Worm (Caenorhabditis elegans) whole organism, early embryonic: ENCODE data around the gene mlcd-1.

Experiments used
- B0310.2 ChIP-seq: sonication (generic microtip); optimal IDR thresholded peaks from 2 replicates; lab custom pipeline; 2016; ENCODE audit warnings: mild to moderate bottlenecking, missing genetic modification characterization, missing compliant biosample characterization
- F13C5.2 ChIP-seq: sonication (generic microtip); optimal IDR thresholded peaks from 2 replicates; lab custom pipeline; 2017; ENCODE audit warnings: mild to moderate bottlenecking, missing genetic modification characterization, inconsistent platforms, missing compliant biosample characterization
- aly-1 ChIP-seq: sonication (generic microtip); optimal IDR thresholded peaks from 2 replicates; lab custom pipeline; 2016; ENCODE audit warnings: missing genetic modification characterization, missing compliant biosample characterization
- ama-1 ChIP-seq: fragments of 150-350 bp; optimal IDR thresholded peaks from 2 replicates; lab custom pipeline; 2014
- ceh-13 ChIP-seq: fragments of 200-800 bp; sonication (Bioruptor generic); optimal IDR thresholded peaks from 2 replicates; lab custom pipeline; 2018; ENCODE audit warnings: mild to moderate bottlenecking, missing genetic modification characterization, missing compliant biosample characterization
- ceh-36 ChIP-seq: sonication (generic microtip); optimal IDR thresholded peaks from 2 replicates; lab custom pipeline; 2016; ENCODE audit warnings: missing genetic modification characterization, inconsistent platforms, missing compliant biosample characterization
- ets-7 ChIP-seq: sonication (generic microtip); optimal IDR thresholded peaks from 2 replicates; lab custom pipeline; 2016; ENCODE audit warnings: missing genotype, missing genetic modification characterization, missing compliant biosample characterization
- flt-1 ChIP-seq: fragments of 200-800 bp; sonication (Bioruptor generic); IDR thresholded peaks from 2 replicates; pipeline ENCODE4 v1.3.6; 2022; ENCODE audit warnings: missing genetic modification characterization, missing compliant biosample characterization
- hmbx-1 ChIP-seq: sonication (generic microtip); optimal IDR thresholded peaks from 2 replicates; lab custom pipeline; 2016; ENCODE audit warnings: mild to moderate bottlenecking, missing genetic modification characterization, missing compliant biosample characterization
- hmg-4 ChIP-seq: fragments of 200-800 bp; sonication (Bioruptor generic); optimal IDR thresholded peaks from 2 replicates; lab custom pipeline; 2018; ENCODE audit warnings: mild to moderate bottlenecking, missing genetic modification characterization, missing compliant biosample characterization
- hnd-1 ChIP-seq: sonication (generic microtip); optimal IDR thresholded peaks from 2 replicates; lab custom pipeline; 2016; ENCODE audit warnings: missing genetic modification characterization, missing compliant biosample characterization
- pes-1 ChIP-seq: fragments of 200-800 bp; sonication (Bioruptor generic); IDR thresholded peaks from 2 replicates; pipeline ENCODE4 v1.3.6; 2022; ENCODE audit warnings: missing genetic modification reagents, missing genetic modification characterization, missing compliant biosample characterization
- scrt-1 ChIP-seq: fragments of 200-800 bp; sonication (Bioruptor generic); IDR thresholded peaks from 2 replicates; pipeline ENCODE4 v1.3.6; 2022; ENCODE audit warnings: missing genetic modification characterization, missing compliant biosample characterization
- sea-1 ChIP-seq: fragments of 200-800 bp; sonication (Bioruptor generic); conservative IDR thresholded peaks from 2 replicates; pipeline ENCODE4 v1.3.6; 2022; ENCODE audit warnings: missing genetic modification characterization, missing compliant biosample characterization
- tbx-11 ChIP-seq: fragments of 200-800 bp; sonication (Bioruptor generic); IDR thresholded peaks from 2 replicates; pipeline ENCODE4 v1.3.6; 2022; ENCODE audit warnings: missing genetic modification characterization, missing compliant biosample characterization
- tbx-37 ChIP-seq: fragments of 200-800 bp; sonication (Bioruptor generic); conservative IDR thresholded peaks from 2 replicates; pipeline ENCODE4 v1.3.6; 2022; ENCODE audit warnings: missing genetic modification reagents, missing genetic modification characterization, missing compliant biosample characterization
- tra-4 ChIP-seq: sonication (generic microtip); optimal IDR thresholded peaks from 2 replicates; lab custom pipeline; 2017; ENCODE audit warnings: missing genetic modification characterization, missing compliant biosample characterization

mlcd-1 gene

DNA sequence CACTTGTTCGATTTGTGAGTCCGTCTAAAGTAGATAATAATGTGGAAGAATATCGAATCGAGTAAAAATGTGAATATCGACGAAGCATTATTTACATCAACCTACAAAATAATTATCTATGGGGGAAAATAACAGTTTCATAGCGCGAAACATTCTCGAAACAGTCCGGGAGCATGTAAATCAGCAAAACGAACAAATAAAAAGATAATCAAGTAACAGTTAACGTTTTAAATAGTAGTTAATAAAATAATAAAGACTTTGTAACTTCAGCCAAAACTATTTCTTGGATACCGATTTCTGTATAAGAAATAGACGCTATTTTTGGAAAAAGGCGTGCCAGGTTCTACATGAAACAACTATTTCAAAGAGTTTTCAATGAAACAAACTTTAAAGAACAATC lies at the start of gene mlcd-1:
Gene mlcd-1, minus strand, starts transcription at position 101 of the 400 bp plus-strand sequence.
- TF ChIP-seq ama-1 (lab: Kevin White, UChicago) (no peak), aly-1 (tag; lab: Kevin White, UChicago) (no peak), hnd-1 (no peak), ceh-13 (GFP tag; lab: Kevin White, UChicago) (no peak), ceh-36 (no peak)

DNA sequence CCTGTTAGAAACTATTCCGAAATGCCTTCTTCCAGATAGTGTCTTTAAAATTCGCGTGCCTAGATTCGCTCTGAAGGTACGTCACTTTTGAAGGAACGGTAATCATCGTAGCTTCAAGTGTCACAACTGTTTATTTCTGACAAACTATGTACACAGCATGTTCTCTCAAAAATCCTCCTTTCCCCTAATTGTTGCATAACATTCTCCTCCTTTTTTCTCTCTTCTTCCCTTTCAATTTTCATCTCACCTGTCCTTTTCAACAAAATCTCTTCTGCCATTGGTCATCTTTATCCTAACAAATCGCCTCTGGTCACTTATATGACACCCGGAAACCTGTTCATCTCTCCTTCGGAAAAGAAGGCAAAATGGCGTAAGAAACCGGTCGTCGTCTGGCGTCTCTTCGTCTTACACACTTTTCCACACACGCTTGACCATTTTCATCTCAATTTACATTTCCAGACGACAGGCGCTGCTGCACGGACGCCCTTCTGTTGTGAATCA lies 48.2 kb upstream of the mlcd-1 start, which contains the start of gene lips-3:
Gene lips-3, plus strand, starts transcription at position 458 of the 501 bp plus-strand sequence.
- TF ChIP-seq tbx-11 (no peak), hmg-4 (GFP tag; lab: Kevin White, UChicago) (no peak), ets-7 (tag; lab: Kevin White, UChicago) (no peak), aly-1 (tag; lab: Kevin White, UChicago) (no peak), hmbx-1 (tag; lab: Kevin White, UChicago) (no peak), hnd-1 (no peak), tra-4 (tag; lab: Kevin White, UChicago) (no peak), flt-1 (no peak), sea-1 (GFP tag; lab: Robert Waterston, UW) (no peak), F13C5.2 (no peak), ama-1 (lab: Kevin White, UChicago) (no peak), tbx-37 (GFP tag; lab: Robert Waterston, UW) (no peak), pes-1 (GFP tag; lab: Robert Waterston, UW) (no peak), B0310.2 (tag; lab: Kevin White, UChicago) (no peak), ceh-36 (no peak), ceh-13 (GFP tag; lab: Kevin White, UChicago) (no peak), scrt-1 (no peak)

DNA sequence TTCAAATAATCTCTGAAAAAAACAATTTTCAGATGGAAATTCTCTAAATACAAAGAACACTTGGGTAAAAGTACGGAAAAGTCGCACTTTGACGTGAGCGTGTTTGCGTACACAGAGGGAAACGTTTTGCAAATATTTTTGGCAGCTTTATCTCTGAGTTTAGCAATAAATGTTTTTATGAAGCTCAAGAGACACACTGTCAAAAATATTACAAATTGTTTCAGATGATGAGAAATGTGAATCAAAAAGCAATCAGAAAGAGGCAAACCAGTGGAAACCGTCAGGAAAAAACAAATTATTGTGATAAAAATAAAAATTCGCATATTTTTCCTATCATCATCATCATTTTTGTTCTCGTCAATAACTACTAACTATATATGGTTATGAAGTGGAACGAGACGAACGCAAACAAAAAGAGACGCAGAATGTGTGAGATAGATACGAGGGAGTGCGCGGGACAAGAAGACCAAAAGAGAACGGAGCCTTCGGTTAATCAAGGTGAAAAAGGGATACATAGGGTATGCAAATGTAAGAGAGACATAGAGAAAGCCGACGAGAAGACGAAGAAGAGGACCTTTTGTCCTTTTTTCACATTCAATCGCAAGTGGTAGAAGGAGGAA lies 44.5 kb upstream of the mlcd-1 start, which contains the start of gene sel-2:
Gene sel-2, minus strand, starts transcription at position 51 of the 620 bp plus-strand sequence.
- no peak for TF ChIP-seq tbx-37 (GFP tag; lab: Robert Waterston, UW)
- no peak for TF ChIP-seq hnd-1
- no peak for TF ChIP-seq hmg-4 (GFP tag; lab: Kevin White, UChicago)
- no peak for TF ChIP-seq ama-1 (lab: Kevin White, UChicago)
- no peak for TF ChIP-seq tra-4 (tag; lab: Kevin White, UChicago)
- TF ChIP-seq flt-1 = no peak
- no peak for TF ChIP-seq hmbx-1 (tag; lab: Kevin White, UChicago)
- TF ChIP-seq F13C5.2 = no peak
- no peak for TF ChIP-seq tbx-11
- no peak for TF ChIP-seq ceh-36
- TF ChIP-seq aly-1 (tag; lab: Kevin White, UChicago) = no peak
- no peak for TF ChIP-seq pes-1 (GFP tag; lab: Robert Waterston, UW)

DNA sequence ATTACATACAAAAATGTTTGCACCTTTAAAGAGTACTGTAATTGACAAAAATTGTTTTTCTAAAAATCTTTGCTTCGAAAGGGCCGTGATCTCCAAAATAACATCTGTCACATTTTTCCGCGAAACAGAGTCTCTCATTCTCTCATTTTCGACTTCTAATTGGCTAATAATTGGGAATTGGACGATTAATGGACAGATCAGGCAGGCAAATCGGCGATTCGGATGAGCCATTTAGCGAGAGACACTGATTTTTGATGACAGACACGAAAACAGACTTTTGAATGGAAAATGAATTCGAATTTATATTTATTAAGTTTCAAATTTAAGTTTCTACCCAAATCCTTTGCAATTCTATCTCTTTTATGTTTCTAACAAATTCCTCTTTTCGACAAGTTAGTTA lies 35.9 kb upstream of the mlcd-1 start:
- TF ChIP-seq ets-7 (tag; lab: Kevin White, UChicago) = no peak
- TF ChIP-seq F13C5.2 = no peak
- no peak for TF ChIP-seq tbx-11
- TF ChIP-seq ama-1 (lab: Kevin White, UChicago) = no peak
- TF ChIP-seq tbx-37 (GFP tag; lab: Robert Waterston, UW) = no peak
- TF ChIP-seq pes-1 (GFP tag; lab: Robert Waterston, UW) = no peak
- TF ChIP-seq aly-1 (tag; lab: Kevin White, UChicago) = no peak
- no peak for TF ChIP-seq ceh-13 (GFP tag; lab: Kevin White, UChicago)

DNA sequence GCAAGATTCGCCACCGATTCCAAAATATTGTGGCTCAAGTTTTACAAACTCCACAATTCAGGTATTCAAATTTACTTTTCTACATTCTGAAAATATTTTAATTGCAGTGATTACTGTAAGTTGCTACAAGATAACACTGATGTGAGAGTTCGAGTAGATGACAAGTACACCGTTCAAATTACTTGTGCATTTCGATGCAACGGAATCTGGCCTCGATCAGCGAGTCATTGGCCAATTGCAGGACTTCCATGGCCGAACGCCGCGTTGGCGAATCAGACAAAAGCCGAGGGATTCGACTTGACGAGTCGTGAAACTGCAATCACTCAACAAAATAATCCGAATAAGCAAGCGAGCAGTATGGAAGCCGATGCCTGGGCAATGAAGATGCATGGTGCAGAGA lies 33.4 kb upstream of the mlcd-1 start:
- no peak for TF ChIP-seq ceh-36
- no peak for TF ChIP-seq hmbx-1 (tag; lab: Kevin White, UChicago)
- no peak for TF ChIP-seq ama-1 (lab: Kevin White, UChicago)
- TF ChIP-seq pes-1 (GFP tag; lab: Robert Waterston, UW) = no peak
- no peak for TF ChIP-seq F13C5.2
- no peak for TF ChIP-seq tbx-37 (GFP tag; lab: Robert Waterston, UW)
- TF ChIP-seq tbx-11 = no peak
- no peak for TF ChIP-seq ceh-13 (GFP tag; lab: Kevin White, UChicago)
- no peak for TF ChIP-seq aly-1 (tag; lab: Kevin White, UChicago)
- no peak for TF ChIP-seq hnd-1
- TF ChIP-seq flt-1 = no peak
- TF ChIP-seq ets-7 (tag; lab: Kevin White, UChicago) = no peak

DNA sequence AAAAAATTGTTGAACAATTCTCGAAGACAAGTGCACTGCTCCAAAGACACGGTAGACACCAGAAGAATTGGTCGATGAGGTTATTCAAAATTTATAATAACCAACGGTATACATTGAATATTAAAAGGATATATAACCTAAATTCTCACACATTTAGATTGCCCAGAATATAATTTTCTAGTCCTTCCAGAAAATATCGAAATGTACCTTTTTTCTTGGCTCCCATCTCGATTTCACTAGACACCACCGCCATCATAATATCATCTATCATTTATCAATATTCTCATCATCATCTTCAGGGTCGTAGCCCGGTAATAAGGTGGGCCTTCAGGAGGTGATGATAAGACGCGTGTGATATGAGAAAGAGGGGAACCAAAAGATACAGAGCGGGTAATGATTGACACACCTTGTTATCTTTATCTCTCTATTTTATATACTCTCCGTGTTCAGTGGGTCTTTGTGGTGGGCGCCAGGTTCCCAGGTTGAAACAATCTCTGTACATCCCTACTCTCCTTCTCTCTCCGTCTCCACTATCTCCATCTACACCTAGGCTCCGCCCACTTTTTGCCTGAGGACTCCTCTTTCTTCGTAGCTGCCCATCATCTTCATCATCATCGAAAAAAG lies 32.3 kb upstream of the mlcd-1 start, which contains the start of gene mab-21:
Gene mab-21, plus strand, starts transcription at position 615 of the 624 bp plus-strand sequence.
- TF ChIP-seq ets-7 (tag; lab: Kevin White, UChicago) (no peak), pes-1 (GFP tag; lab: Robert Waterston, UW) (no peak), F13C5.2 (no peak), sea-1 (GFP tag; lab: Robert Waterston, UW) (no peak)

DNA sequence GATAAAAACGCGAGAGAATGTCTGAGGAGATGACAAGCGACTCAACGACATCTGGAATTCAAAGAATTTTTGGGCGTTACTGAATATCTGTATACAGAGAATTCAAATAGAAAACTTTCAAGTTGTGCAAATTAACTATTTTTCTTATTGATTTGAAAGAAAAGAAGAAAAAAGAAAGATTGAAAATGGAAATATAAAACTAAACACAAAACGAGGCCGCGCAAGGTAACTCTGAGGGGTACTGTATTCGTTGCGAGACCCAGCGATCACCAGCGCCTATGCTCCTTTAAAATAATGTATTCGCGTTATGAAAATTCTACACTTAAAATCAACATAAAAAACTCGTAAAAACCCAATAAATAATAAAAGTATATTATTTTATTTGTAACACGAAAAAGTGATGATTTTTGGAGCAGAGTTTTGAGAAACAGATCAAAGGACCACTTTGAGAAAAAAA lies 27.9 kb upstream of the mlcd-1 start, which contains the start of gene asb-1:
Gene asb-1, minus strand, starts transcription at position 51 of the 457 bp plus-strand sequence.
- no peak for TF ChIP-seq hmg-4 (GFP tag; lab: Kevin White, UChicago)
- no peak for TF ChIP-seq B0310.2 (tag; lab: Kevin White, UChicago)
- TF ChIP-seq sea-1 (GFP tag; lab: Robert Waterston, UW) = no peak
- TF ChIP-seq aly-1 (tag; lab: Kevin White, UChicago) = no peak
- no peak for TF ChIP-seq ets-7 (tag; lab: Kevin White, UChicago)
- TF ChIP-seq F13C5.2 = no peak
- TF ChIP-seq ama-1 (lab: Kevin White, UChicago) = no peak
- TF ChIP-seq pes-1 (GFP tag; lab: Robert Waterston, UW) = no peak
- TF ChIP-seq flt-1 = no peak
- TF ChIP-seq hnd-1 = no peak
- no peak for TF ChIP-seq ceh-36
